Worm (Caenorhabditis elegans) whole organism, dauer: ENCODE results near the gene srsx-13.

Experiments used
- unc-62 ChIP-seq: sonication (generic microtip); optimal IDR thresholded peaks from 2 replicates; lab custom pipeline; 2017; ENCODE audit warnings: missing biosample characterization, missing genetic modification reagents, missing genetic modification characterization

srsx-13 gene

DNA sequence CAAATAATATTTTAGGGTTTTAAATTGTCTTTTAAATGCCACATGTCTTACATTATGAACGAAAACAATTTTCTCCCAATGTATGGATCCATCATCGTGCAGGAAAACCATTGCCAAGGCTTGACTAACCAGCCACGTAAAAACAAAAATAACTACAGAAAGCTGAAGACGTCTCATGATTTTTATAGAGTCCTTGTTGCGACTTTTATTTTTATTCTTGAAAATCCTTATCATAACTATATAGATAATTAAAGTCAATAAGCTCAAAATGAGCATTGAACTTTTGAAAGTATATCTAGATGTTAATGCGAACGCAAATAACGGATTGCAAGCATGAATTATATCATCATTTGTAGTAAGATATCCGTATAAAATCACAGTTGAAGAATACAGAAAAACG is 2.9 kb downstream of the srsx-13 start:
- TF ChIP-seq unc-62 (GFP tag; lab: Kevin White, UChicago), result no peak

DNA sequence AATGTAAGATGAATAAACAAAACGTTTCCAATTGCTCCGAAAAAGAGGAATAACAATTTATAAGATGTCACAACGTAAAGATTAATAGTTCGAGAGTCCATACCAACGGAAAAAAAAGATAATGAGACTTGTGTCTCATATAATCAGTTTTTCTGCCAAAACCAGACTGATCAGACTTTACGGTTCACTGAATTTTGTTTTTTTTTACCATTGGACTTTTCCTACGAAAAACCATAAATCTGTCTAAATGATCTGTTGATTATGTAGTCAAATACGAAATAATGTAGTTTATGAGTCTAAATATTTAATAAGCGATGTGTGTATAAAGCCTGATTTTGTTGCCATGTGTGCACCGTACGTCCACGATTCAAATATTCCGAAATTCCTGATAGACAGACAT is 3.9 kb downstream of the srsx-13 start, which contains the start of gene srsx-11:
Gene srsx-11 (minus strand): TSS at position 101 of the 400 bp plus-strand sequence.
- TF ChIP-seq unc-62 (GFP tag; lab: Kevin White, UChicago), result no peak

DNA sequence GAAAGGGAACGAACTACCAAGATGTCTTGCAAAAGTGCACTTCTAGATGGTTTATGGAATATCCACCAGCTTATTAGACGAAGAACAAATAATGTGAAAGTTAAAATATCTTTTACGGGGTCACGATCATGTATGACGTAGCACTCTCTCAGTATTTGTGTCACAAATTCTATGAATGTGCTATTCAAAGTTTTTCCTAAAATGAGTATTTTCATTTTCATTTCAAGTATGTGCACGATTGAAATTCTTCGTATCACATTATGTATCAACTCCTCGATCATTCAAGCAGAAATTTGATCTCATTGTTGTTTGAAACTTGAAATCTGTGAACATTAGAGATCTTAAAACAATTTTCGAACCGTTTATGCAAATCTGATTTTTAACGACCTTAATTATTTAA is 5.5 kb downstream of the srsx-13 start:
- no peak for TF ChIP-seq unc-62 (GFP tag; lab: Kevin White, UChicago)

DNA sequence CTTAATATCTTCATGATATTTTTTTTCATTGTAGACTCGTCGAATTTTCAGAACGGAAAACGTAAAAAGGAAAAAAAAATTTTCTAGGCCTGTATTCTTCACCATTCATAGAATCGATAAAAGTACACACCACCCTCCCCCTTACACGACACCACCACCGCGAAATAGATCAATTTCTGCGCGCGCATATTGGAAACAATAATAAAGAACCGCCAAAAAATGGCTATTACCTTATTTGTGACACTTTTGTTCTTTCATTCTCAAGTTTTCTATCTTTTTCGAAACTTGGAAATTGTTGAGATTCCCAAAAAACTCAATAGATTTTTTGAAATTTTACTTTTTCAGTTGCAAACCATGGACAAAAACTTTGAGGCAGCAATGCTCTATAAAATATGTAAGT is 7.9 kb downstream of the srsx-13 start, which contains the start of gene F26G5.1:
Gene F26G5.1 (plus strand): TSS at position 339 of the 400 bp plus-strand sequence.
- TF ChIP-seq unc-62 (GFP tag; lab: Kevin White, UChicago), result no peak

DNA sequence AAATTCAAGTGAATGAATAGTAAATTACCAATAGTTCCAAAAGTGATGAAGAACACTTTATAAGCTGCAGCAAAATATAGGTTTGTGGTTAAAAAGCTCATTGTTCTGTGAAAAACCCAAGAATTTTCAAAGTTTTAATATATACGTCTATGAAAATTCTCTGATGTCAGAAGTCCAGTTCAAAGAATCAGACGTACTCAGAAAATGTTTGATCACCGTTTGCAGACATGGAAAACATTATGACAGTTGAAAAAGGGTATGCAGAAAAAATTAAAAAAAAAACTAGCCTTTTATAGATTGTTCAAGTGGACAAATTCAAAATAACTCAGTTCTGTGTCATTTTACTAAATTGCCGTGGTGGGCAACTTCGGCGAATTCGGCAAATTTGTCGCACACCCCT is 8.3 kb downstream of the srsx-13 start, which contains the start of gene srsx-10:
Gene srsx-10 (minus strand): TSS at position 101 of the 400 bp plus-strand sequence.
- no peak for TF ChIP-seq unc-62 (GFP tag; lab: Kevin White, UChicago)

DNA sequence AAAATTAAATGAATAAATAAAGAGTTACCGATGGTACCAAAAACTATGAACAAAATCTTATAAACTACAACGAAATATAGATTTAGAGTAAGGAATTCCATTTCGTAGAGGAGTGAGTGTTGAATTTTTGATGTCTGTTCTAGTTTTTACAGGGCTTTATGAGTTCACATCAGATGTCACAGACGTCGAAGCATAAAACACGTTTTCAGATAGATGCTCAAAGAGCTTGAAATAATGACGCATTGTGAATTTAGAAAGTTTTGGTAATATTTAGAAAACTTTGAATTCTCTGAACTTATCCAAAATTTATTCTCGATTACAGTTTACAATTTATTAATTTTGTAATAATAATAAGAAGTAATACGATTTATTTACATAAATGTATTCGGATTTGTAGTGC is 10.0 kb downstream of the srsx-13 start, which contains the start of gene srsx-9:
Gene srsx-9 (minus strand): TSS at position 101 of the 400 bp plus-strand sequence.
- TF ChIP-seq unc-62 (GFP tag; lab: Kevin White, UChicago), result no peak

DNA sequence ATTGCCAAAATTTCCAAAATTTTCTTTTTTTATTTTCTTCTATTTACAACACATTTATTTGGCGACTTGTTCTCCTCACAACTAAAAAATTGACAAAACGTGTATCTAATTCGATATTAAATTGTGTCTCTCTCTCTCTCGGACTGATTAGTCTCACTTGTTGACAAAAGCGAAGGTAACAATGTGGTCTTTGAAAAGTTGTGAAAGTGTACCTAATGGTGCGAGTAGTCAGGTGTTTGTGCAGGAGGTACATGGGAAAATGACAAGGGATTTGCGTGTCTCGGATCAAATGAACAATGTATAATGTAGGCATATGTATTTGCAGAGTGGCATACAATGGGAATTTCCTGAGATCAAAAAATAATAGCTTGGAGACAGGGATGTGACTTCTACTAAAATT is 13.5 kb downstream of the srsx-13 start:
- no peak for TF ChIP-seq unc-62 (GFP tag; lab: Kevin White, UChicago)

DNA sequence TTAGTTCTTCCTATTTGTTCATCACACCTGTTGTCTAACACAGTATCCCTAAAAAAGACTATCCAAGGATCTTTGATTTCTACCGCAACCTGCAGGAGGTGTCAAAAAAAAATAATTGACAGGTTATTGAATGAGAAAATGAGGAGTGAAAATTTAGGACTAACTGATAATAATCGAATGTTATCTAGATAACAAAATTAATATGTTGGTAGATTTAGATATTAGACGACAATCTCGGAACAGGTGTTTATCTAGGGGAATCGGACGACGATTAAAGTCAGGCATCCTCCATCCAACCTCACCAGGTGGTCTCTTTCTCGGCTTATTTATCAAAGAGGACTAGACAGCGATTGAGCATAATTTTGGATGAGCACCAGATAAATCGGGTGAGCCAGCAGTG is 14.2 kb downstream of the srsx-13 start:
- TF ChIP-seq unc-62 (GFP tag; lab: Kevin White, UChicago), result no peak

DNA sequence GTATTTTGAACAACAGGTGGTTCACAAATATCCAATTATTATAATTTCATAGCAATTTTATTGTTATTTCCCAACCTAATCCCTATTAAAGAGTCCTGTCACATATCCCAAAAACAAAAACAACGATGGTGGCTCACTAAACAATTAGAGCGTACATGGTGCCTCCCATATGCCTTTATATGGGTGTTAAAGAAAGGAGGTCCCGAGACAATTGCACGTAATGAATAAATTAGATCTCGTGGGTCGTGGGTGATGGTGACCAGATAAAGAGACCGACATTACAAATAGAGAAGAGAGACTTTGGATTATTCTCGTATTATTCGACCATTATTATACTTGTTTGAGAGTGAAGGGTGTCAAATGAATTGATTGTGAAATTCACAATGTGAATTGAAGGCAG is 15.8 kb downstream of the srsx-13 start:
- no peak for TF ChIP-seq unc-62 (GFP tag; lab: Kevin White, UChicago)

DNA sequence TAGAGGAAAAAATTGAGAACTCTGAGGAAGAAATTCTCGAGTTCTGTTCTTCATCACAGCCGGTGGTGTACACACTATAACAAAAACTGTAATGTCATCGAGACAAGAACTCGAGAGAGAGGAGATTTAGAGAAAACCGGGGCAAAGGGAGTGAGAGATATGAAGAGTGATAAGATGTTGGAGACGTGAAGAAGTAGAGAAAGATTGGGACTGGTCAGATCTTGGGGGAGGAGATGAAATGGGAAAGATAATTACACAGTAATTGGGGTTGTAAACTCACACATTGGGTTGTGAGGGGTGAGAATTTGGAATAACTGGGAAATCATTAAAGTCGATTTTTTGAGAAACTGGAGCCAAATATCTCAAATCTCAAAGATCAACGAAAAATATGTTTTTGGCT is 17.2 kb downstream of the srsx-13 start:
- no peak for TF ChIP-seq unc-62 (GFP tag; lab: Kevin White, UChicago)

DNA sequence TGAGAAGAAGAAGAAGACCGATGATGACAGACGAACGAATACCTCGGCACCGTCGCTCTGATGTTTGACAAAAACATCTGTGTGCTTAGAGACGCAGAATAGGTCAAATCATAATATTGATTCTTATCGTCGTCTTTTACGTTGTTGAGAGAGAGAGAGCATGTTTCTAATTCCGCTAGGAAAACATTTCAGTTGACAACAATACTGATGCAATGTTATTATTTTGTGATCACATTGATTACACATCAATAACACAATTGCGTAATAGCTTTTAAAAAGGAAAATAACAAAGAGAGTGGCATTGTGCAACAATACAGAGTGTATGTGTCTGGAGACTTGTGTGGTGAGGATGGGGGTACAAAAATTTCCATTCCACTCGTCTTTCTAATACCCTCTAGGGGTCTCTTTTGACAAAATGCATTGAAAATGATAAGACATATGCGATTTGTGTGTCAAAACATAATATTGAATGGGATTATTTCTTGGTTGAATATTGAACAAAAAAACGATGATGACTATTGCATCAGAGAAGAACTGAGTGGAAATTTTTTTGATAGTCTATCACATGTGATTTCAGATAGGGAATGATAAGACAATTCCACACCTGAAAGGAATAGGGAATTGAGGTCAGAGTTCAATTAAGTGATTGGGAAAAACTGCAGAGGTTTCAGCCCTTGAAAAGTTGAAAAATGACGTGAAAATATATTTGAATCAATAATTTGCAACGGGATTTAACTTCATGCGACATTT is 18.1 kb downstream of the srsx-13 start:
- no peak for TF ChIP-seq unc-62 (GFP tag; lab: Kevin White, UChicago)

DNA sequence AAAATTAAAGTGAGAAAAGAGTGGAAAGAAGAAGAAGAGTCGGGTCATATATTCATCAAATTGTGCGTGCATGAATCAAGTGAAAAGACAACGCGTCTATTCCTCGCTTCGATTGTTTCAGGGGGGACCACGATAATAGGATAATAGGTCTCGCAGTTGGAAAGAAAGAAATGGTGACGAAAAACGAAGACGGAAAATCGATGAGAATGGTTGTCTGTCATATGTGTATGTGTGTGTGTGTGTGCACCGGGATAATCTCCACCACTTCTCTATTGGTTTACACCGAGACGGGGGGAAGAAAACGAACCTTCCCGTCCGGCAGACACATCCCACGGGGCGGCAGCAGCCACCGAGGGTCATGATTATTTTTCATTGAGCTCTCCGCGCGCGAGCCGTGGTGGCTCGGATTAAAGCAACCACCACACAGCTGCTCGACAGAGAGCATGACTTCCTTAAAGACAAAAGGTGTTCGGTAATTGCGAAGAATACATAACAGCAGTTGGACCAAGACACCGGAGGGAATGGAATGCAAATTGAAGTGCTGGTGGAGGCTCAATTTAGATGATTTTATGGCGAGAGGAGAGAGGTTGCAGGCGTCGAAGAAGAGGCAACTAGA is 18.9 kb downstream of the srsx-13 start:
- TF ChIP-seq unc-62 (GFP tag; lab: Kevin White, UChicago), result no peak

DNA sequence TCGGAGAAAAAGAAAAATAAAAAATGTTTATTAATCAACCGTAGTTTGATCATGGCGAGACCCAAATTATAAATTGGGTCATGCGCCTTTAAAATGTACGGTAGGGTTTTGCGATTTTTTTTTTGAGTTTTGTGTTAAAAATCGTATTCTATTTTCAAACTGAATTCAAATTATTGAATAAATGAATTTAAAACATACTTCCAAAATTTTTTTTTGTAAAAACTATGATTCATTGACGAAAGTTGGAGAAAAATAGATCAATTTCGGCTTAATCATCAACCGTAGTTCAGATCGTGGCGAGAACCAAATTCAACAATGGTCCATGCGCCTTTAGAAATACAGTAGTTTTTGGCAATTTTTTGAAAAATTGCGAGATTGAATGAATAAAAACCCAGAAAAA is 19.4 kb downstream of the srsx-13 start:
- no peak for TF ChIP-seq unc-62 (GFP tag; lab: Kevin White, UChicago)

DNA sequence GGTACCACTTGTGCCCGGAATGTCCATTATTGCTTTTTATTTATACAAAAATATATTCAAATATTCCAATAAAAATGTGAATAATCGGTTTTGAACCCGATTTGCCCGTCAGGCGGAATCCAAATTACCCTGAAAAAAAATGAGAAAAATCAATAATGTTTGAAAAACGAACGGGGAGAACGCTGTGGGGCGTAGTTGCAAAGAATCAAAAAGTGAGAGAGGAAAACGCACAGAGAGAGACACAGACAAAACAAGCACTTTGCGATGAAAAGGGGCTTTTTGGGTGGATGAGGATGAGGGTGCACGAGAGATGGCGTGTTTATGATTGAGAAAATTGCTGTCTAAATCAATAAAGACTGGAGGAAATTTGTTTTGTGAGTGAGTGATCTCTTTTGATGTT is 20.0 kb downstream of the srsx-13 start, which contains the start of gene tam-1:
Gene tam-1 (minus strand): TSS at position 135 of the 400 bp plus-strand sequence.
- TF ChIP-seq unc-62 (GFP tag; lab: Kevin White, UChicago), result no peak

DNA sequence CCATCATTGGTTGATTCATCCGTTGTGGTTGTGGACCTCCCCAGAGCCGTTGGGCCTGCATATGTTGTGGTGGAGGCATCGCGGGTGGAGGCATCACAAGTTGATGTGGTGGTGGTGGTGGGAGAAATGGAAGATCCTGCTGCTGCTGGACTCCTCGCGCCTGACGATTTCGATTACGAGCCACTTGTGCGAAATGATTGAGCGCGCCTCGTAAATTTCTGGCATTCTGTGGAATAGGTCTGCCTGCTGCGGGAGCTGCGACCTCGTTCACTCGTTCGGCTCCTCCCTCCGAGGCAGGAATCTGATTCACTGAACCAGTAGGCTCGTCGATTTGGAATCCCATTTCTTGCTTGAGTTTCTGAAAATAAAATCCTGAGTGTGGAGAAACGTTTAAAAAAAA is 22.3 kb downstream of the srsx-13 start:
- no peak for TF ChIP-seq unc-62 (GFP tag; lab: Kevin White, UChicago)

DNA sequence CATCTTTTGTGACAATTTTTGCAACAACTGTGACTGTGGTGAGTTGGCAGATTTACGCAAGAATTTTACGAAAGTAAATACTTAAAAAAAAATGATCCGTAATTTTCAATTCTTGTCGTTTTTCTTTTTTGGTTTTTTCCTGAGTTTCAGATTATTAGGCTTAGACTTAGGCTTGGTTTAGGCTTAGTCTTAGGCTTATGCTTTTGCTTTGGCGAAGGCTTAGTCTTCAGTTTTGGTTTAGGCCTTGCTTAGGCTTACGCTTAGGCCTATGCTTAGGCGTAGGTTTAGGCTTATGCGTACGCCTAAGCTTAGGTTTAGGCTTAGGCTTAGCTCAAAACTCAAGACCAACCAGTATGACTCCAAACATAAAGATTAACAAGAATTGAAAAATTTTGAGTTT is 25.4 kb downstream of the srsx-13 start:
- no peak for TF ChIP-seq unc-62 (GFP tag; lab: Kevin White, UChicago)

DNA sequence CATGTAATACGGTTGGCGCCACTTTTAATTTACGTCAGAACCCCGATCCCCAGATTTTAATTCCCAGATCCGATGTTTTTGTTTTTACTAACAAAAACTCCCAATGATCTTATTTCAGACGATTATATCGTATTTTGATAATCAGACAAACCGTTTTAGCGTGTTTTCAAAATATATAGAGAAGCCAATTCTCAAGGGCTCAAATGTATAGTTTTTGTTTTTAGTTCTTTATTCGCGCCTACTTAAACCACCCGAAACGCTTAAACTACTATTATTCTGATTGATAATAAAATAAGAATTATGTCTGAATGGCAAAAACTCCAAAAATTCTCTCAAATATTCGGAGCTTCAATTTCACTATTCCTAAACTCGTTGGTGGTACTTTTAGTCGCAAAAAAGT is 26.5 kb downstream of the srsx-13 start, which contains the start of gene str-208:
Gene str-208 (plus strand): TSS at position 301 of the 400 bp plus-strand sequence.
- TF ChIP-seq unc-62 (GFP tag; lab: Kevin White, UChicago), result no peak
